Worm (Caenorhabditis elegans): ENCODE data around the gene sra-26.

DNA sequence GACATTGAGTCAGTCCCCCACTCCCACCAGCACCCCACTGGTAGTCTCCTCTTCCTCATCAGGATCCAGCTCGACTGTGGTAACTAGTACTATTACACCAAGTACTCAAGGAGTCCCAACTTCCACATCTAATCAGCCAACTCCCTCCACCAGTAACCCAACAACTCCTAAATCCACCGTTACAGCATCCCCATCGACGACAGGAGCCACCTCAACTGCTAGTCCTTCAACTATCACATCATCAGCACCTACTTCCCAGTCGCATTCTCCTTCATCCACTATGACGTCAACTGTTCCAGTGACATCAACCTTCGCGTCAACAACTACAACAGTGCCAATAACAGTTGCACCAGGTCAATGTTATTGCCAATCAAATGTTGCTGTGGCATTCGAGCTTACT is 16.9 kb upstream of the sra-26 start:
- TF ChIP-seq nhr-237 (tag; optimal IDR thresholded peaks at IDR 0.05), result no peak
- TF ChIP-seq ama-1 (optimal IDR thresholded peaks at IDR 0.05), result no peak
- TF ChIP-seq lsy-2 (tag; optimal IDR thresholded peaks at IDR 0.05), result no peak
- no peak for TF ChIP-seq mdl-1 (tag; optimal IDR thresholded peaks at IDR 0.05)
- no peak for TF ChIP-seq ztf-1 (GFP tag; conservative IDR thresholded peaks at IDR 0.05)
- no peak for TF ChIP-seq nhr-77 (tag; optimal IDR thresholded peaks at IDR 0.05)
- TF ChIP-seq Y55F3AM.14 (GFP tag; optimal IDR thresholded peaks at IDR 0.05), result no peak
- no peak for TF ChIP-seq lin-13 (GFP tag; optimal IDR thresholded peaks at IDR 0.05)
- no peak for TF ChIP-seq nhr-6 (tag; optimal IDR thresholded peaks at IDR 0.05)
- TF ChIP-seq snpc-4 (tag; optimal IDR thresholded peaks at IDR 0.05), result no peak
- TF ChIP-seq sma-3 (GFP tag; optimal IDR thresholded peaks at IDR 0.05), result no peak
- TF ChIP-seq dmd-4 (tag; optimal IDR thresholded peaks at IDR 0.05), result no peak
